Worm (Caenorhabditis elegans): ENCODE results near the gene Y49E10.10.
A peak's percentile ranks its signal among the peaks of the same experiment; 100 is the strongest.

Gene Y49E10.10

ce11 chrIII:12372080-12373065 lies 22.9 kb upstream of the Y49E10.10 start (continued):
- TF ChIP-seq repo-1 (tag; optimal IDR thresholded peaks at IDR 0.05) (no peak), athp-1 (tag; optimal IDR thresholded peaks at IDR 0.05) (no peak), sdz-38 (tag; optimal IDR thresholded peaks at IDR 0.05) (no peak), egl-18 (GFP tag; IDR thresholded peaks at IDR 0.05) (no peak), ama-1 (optimal IDR thresholded peaks at IDR 0.05) (no peak), ama-1 (GFP tag; optimal IDR thresholded peaks at IDR 0.05) (peak in 1 of 2 experiments; percentile 46), F22D6.2 (tag; optimal IDR thresholded peaks at IDR 0.05) (no peak), rpc-1 (optimal IDR thresholded peaks at IDR 0.05) (no peak), rpc-1 (tag; optimal IDR thresholded peaks at IDR 0.05) (no peak), nfyb-1 (GFP tag; IDR thresholded peaks at IDR 0.05) (no peak), madf-3 (GFP tag; IDR thresholded peaks at IDR 0.05) (peak; percentile 76), mes-4 (tag; optimal IDR thresholded peaks at IDR 0.05) (no peak), ekl-4 (GFP tag; IDR thresholded peaks at IDR 0.05) (peak; percentile 61), madf-6 (GFP tag; IDR thresholded peaks at IDR 0.05) (peak; percentile 43; the same call in 1 of the 2 replicates), B0336.3 (GFP tag; IDR thresholded peaks at IDR 0.05) (peak; percentile 53; the same call in 1 of the 2 replicates), dpl-1 (GFP tag; optimal IDR thresholded peaks at IDR 0.05) (peak; percentile 1), egrh-3 (GFP tag; IDR thresholded peaks at IDR 0.05) (0 out of 2 replicates have a peak, but pooled peaks have one; percentile 8), lag-1 (GFP tag; IDR thresholded peaks at IDR 0.05) (no peak), sptf-2 (GFP tag; optimal IDR thresholded peaks at IDR 0.05) (no peak), F33H1.4 (GFP tag; IDR thresholded peaks at IDR 0.05) (no peak), B0019.2 (GFP tag; conservative IDR thresholded peaks at IDR 0.05) (no peak), ccch-3 (GFP tag; optimal IDR thresholded peaks at IDR 0.05) (no peak), nhr-90 (tag; optimal IDR thresholded peaks at IDR 0.05) (no peak), fkh-3 (tag; optimal IDR thresholded peaks at IDR 0.05) (peak; percentile 65), rcor-1 (GFP tag; IDR thresholded peaks at IDR 0.05) (no peak), egl-44 (GFP tag; IDR thresholded peaks at IDR 0.05) (no peak), ztf-28 (GFP tag; IDR thresholded peaks at IDR 0.05) (no peak), hsf-1 (GFP tag; IDR thresholded peaks at IDR 0.05) (peak; percentile 65), cebp-1 (GFP tag; IDR thresholded peaks at IDR 0.05) (no peak), cebp-1 (tag; optimal IDR thresholded peaks at IDR 0.05) (peak; percentile 20), hlh-12 (tag; optimal IDR thresholded peaks at IDR 0.05) (no peak), F23B12.7 (tag; optimal IDR thresholded peaks at IDR 0.05; ENCODE audit: insufficient read depth) (no peak), ZK185.1 (tag; optimal IDR thresholded peaks at IDR 0.05; ENCODE audit: poor library complexity, severe bottlenecking) (no peak)

- TF ChIP-seq ztf-18 (tag; optimal IDR thresholded peaks at IDR 0.05) = no peak
- no peak for TF ChIP-seq gei-17 (GFP tag; optimal IDR thresholded peaks at IDR 0.05)
- no peak for TF ChIP-seq mxl-1 (tag; optimal IDR thresholded peaks at IDR 0.05)
- TF ChIP-seq madf-10 (tag; optimal IDR thresholded peaks at IDR 0.05) = no peak
- no peak for TF ChIP-seq hmg-20 (GFP tag; IDR thresholded peaks at IDR 0.05)
- TF ChIP-seq mcd-1 (GFP tag; IDR thresholded peaks at IDR 0.05) = no peak
- no peak for TF ChIP-seq Y53F4B.3 (GFP tag; IDR thresholded peaks at IDR 0.05)
Measured at ce11 chrIII:12373306-12373705, 22.0 kb upstream of the Y49E10.10 start.

All from whole organism, young adult.